Worm (Caenorhabditis elegans): ENCODE results near the gene acsd-1.

Gene acsd-1

DNA sequence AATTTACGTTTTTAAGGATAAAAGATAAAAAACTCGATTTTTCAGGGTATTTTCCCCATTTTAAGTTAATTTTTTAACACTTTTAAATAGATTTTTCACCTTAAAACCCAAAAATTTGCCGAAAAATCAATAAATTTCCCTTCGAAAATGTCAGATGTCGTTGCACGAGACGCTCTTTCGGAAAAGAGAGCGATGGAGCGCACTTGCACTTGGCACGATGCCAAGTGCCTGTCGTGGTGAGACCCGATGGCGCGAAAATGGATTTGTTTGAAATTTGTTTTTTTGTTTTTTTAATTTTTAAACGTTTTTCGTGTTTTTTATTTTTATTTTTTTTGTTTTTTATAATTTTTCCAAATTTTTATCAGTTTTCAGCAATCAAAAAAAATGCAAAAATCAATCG is 35.7 kb upstream of the acsd-1 start, which contains the start of the genes rab-18 and kbp-4 (continued):
- TF ChIP-seq pag-3 (tag; optimal IDR thresholded peaks at IDR 0.05; ENCODE audit: borderline replicate concordance) (no peak), ceh-30 (tag; optimal IDR thresholded peaks at IDR 0.05) (peak; percentile 49), unc-55 (GFP tag; optimal IDR thresholded peaks at IDR 0.05) (peak; percentile 36), fkh-6 (tag; optimal IDR thresholded peaks at IDR 0.05) (no peak), unc-42 (tag; optimal IDR thresholded peaks at IDR 0.05) (peak; percentile 35), nhr-11 (tag; optimal IDR thresholded peaks at IDR 0.05) (no peak)

DNA sequence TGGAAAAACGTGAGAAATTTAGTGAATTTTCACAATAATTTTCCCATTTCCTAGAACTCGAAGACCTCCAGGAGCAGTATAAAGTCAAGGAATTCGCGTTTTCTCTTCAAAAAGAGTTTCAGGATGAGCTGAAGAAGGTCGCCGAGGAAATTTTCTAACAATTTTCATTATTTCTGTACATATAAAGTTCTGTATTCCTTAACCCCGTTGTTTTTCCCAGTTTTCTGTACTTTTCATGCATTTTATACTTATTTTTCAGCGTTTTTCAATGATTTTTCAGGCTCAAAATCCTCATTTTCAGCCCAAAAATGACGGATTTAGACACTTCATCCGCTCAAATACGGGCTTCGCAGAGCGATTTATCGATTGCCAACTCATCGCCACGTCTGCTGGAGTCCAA is 35.2 kb upstream of the acsd-1 start, which contains the start of gene par-2:
TSS of gene par-2 (plus strand) at position 301 of the 400 bp plus-strand sequence.
- TF ChIP-seq unc-3 (GFP tag; conservative IDR thresholded peaks at IDR 0.05) (no peak), unc-3 (tag; optimal IDR thresholded peaks at IDR 0.05) (no peak), nhr-11 (tag; optimal IDR thresholded peaks at IDR 0.05) (no peak), hlh-15 (tag; optimal IDR thresholded peaks at IDR 0.05) (no peak), rnt-1 (tag; optimal IDR thresholded peaks at IDR 0.05) (no peak), K02D7.2 (tag; optimal IDR thresholded peaks at IDR 0.05) (no peak)

DNA sequence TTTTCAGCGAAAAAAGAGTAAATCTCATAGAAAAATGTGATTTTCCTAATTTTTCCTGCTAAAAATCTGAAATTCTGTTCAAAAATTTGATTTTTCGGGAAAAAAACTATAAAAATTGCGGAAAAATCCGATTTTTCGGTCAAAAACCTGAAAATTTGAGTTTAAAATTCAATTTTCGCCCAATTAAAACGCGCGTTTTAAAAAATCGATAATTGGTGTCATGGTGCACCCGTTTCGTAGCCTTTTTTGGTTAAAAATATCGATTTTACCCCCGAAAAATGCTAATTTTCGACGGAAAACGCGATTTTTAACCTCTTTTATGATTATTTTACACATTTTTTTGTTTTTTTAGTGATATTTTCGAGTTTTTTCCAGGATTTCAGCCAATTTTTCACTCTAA is 31.3 kb upstream of the acsd-1 start:
- TF ChIP-seq hlh-30 (tag; optimal IDR thresholded peaks at IDR 0.05; ENCODE audit: insufficient read depth) (no peak), ceh-31 (tag; optimal IDR thresholded peaks at IDR 0.05) (no peak), elt-4 (tag; optimal IDR thresholded peaks at IDR 0.05) (no peak), ceh-48 (tag; optimal IDR thresholded peaks at IDR 0.05) (peak; percentile 69), hlh-6 (tag; optimal IDR thresholded peaks at IDR 0.05) (no peak), npax-4 (tag; optimal IDR thresholded peaks at IDR 0.05) (no peak)

DNA sequence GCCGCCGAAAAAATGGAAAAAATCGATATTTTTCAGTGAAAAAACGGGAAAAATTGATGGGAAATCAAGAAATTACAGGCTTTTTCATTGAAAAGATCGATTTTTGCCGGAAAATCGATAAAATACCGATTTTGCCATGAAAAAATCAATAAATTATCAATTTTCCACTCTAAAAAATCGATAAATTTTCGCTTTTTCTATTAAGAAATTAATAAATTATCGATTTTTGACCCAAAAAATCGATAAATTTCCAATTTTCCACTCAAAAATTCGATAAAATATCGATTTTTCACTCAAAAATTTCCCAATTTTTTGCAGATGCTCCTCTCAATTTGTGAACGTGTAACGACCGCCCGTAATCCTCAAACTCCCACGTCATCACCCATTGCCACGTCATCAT is 21.9 kb upstream of the acsd-1 start:
- TF ChIP-seq ceh-48 (tag; optimal IDR thresholded peaks at IDR 0.05) (peak; percentile 30), elt-4 (tag; optimal IDR thresholded peaks at IDR 0.05) (no peak)

DNA sequence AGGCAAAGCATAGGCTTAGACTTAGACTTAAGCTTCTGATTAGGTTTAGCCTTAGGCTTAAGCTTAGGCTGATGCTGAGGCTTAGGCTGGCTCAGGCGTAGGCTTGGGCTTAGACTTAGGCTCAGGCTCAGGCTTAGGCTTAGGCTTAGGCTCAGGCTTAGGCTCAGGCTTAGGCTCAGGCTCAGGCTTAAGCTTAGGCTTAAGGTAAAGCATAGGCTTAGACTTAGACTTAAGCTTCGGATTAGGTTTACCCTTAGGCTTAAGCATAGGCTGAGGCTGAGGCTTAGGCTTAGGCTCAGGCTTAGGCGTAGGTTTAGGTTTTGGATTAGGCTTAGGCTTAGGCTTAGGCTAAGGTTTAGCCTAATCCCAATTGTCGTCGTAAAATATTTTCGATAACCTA is 16.7 kb upstream of the acsd-1 start:
- TF ChIP-seq fax-1 (tag; optimal IDR thresholded peaks at IDR 0.05) (no peak), dve-1 (tag; optimal IDR thresholded peaks at IDR 0.05) (peak; percentile 92)

DNA sequence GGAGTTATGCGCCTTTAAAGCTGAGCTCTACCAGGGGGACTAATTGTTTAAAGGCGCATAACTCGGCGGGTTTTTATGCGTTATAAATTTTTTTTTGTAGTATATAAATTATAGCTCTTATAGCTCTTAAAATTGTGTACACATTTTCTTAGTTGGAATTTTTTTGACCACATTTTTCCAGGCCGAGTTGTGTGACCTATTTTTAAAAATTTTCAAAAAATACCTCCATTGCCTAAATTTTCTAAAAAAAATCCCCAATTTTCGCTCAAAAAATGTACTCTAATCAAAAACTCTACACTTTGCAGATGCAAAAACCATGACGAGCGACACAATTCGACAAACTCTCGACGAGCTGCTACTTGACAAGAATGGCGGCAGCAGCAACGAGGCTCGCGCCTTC is 13.4 kb upstream of the acsd-1 start, which contains the start of gene exc-6:
TSS of gene exc-6 (plus strand) at position 301 of the 400 bp plus-strand sequence.
- no peak for TF ChIP-seq eyg-1 (tag; optimal IDR thresholded peaks at IDR 0.05)
- TF ChIP-seq elt-2 (tag; optimal IDR thresholded peaks at IDR 0.05), result no peak
- no peak for TF ChIP-seq ceh-18 (tag; optimal IDR thresholded peaks at IDR 0.05)
- no peak for TF ChIP-seq rnt-1 (tag; optimal IDR thresholded peaks at IDR 0.05)
- no peak for TF ChIP-seq sox-2 (GFP tag; IDR thresholded peaks at IDR 0.05)
- TF ChIP-seq sox-4 (tag; optimal IDR thresholded peaks at IDR 0.05), result no peak
- TF ChIP-seq ceh-19 (GFP tag; optimal IDR thresholded peaks at IDR 0.05), result no peak
- no peak for TF ChIP-seq che-1 (tag; optimal IDR thresholded peaks at IDR 0.05)
- no peak for TF ChIP-seq unc-86 (tag; optimal IDR thresholded peaks at IDR 0.05)
- no peak for TF ChIP-seq ceh-22 (tag; optimal IDR thresholded peaks at IDR 0.05)
- no peak for TF ChIP-seq hlh-6 (tag; optimal IDR thresholded peaks at IDR 0.05)
- no peak for TF ChIP-seq C38D4.7 (GFP tag; optimal IDR thresholded peaks at IDR 0.05)
- no peak for TF ChIP-seq ceh-48 (tag; optimal IDR thresholded peaks at IDR 0.05)
- TF ChIP-seq C08G9.2 (tag; optimal IDR thresholded peaks at IDR 0.05), result no peak

DNA sequence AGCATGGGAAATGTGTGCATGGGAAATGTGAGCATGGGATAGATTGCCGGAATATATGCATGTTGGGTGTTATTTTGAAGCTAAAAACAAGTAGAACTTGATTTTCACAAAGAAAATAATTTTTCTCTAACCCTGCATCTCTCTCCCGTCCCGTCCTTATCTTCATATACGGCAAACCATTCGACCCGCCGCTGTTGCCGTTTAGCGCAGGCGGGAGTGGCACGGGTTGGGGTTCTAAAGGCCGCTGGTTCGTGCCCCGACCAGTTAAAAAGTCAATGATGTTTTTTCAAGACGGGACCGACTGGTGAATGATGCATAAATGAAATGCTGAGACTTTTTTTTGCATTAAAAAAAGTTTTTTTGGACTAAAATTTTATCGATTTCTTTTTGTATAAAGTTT is 6.0 kb downstream of the acsd-1 start:
- peak; percentile 54 for TF ChIP-seq T23F11.4 (GFP tag; optimal IDR thresholded peaks at IDR 0.05)
- peak; percentile 73 for TF ChIP-seq che-1 (tag; optimal IDR thresholded peaks at IDR 0.05)
- no peak for TF ChIP-seq hlh-30 (tag; optimal IDR thresholded peaks at IDR 0.05; ENCODE audit: insufficient read depth)
- TF ChIP-seq elt-4 (tag; optimal IDR thresholded peaks at IDR 0.05), result no peak
- no peak for TF ChIP-seq ceh-31 (tag; optimal IDR thresholded peaks at IDR 0.05)
- no peak for TF ChIP-seq unc-86 (tag; optimal IDR thresholded peaks at IDR 0.05)
- peak; percentile 45 for TF ChIP-seq ceh-48 (tag; optimal IDR thresholded peaks at IDR 0.05)
- TF ChIP-seq odd-2 (tag; optimal IDR thresholded peaks at IDR 0.05), result no peak
- TF ChIP-seq ceh-2 (tag; optimal IDR thresholded peaks at IDR 0.05), result peak; percentile 48
- TF ChIP-seq ceh-24 (tag; optimal IDR thresholded peaks at IDR 0.05), result no peak
- no peak for TF ChIP-seq pax-1 (tag; optimal IDR thresholded peaks at IDR 0.05)
- peak; percentile 62 for TF ChIP-seq C38D4.7 (GFP tag; optimal IDR thresholded peaks at IDR 0.05)
- peak; percentile 31 for TF ChIP-seq ceh-9 (tag; optimal IDR thresholded peaks at IDR 0.05)
- TF ChIP-seq ceh-19 (GFP tag; optimal IDR thresholded peaks at IDR 0.05), result peak; percentile 66
- no peak for TF ChIP-seq fax-1 (tag; optimal IDR thresholded peaks at IDR 0.05)
- peak; percentile 15 for TF ChIP-seq ceh-18 (tag; optimal IDR thresholded peaks at IDR 0.05)
- TF ChIP-seq pros-1 (tag; optimal IDR thresholded peaks at IDR 0.05), result no peak
- no peak for TF ChIP-seq eyg-1 (tag; optimal IDR thresholded peaks at IDR 0.05)
- TF ChIP-seq sox-2 (GFP tag; IDR thresholded peaks at IDR 0.05), result no peak
- TF ChIP-seq ets-4 (tag; optimal IDR thresholded peaks at IDR 0.05), result no peak
- TF ChIP-seq ahr-1 (tag; optimal IDR thresholded peaks at IDR 0.05), result no peak
- peak; percentile 39 for TF ChIP-seq K02D7.2 (tag; optimal IDR thresholded peaks at IDR 0.05)
- peak; percentile 64 for TF ChIP-seq lin-11 (tag; optimal IDR thresholded peaks at IDR 0.05)
